Fruit fly (Drosophila melanogaster) Kc167 (cell line): ENCODE measurements around the gene ScsbetaG.

Experiments used
- Sin3A ChIP-seq: fragments of >200 bp; optimal IDR thresholded peaks from 2 replicates; lab custom pipeline; 2018; ENCODE audit warnings: missing external identifiers
- h ChIP-seq: fragments of >200 bp; optimal IDR thresholded peaks from 3 replicates; lab custom pipeline; 2018; ENCODE audit warnings: missing external identifiers
- insv ChIP-seq: fragments of >200 bp; optimal IDR thresholded peaks from 3 replicates; lab custom pipeline; 2018; ENCODE audit warnings: missing external identifiers
- psq ChIP-seq: fragments of >200 bp; optimal IDR thresholded peaks from 2 replicates; lab custom pipeline; 2017; ENCODE audit warnings: missing external identifiers
- ttk ChIP-seq: sonication (Bioruptor generic); optimal IDR thresholded peaks from 2 replicates; lab custom pipeline; 2017; ENCODE audit warnings: missing external identifiers

dm6 chr3L:5575524-5575923, 12.0 kb upstream of the ScsbetaG start:
- TF ChIP-seq Sin3A (no peak), h (lab: Kevin White, UChicago) (no peak), insv (no peak), ttk (lab: Kevin White, UChicago) (no peak), psq (lab: Kevin White, UChicago) (no peak)
